Worm (Caenorhabditis elegans): Measurements from ENCODE around the gene slc-17.3.

slc-17.3 gene

DNA sequence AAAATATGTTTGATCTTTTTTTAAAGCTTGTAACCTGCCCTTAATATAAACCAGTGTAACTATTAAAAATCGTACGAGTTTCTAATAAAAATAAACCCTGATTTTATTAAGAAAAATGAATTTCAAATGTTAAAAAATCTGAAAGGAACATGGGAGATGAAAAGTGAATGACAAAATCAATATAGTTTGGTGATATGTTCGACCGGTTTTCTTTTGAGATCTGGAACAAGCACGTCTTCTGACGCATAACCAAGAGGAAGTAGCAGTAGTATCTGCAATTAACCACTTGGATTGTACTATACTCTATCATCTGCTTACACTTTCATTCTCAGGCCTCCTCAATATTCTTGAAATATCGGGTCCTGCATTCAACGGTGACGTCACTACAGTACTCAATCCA is 12.0 kb upstream of the slc-17.3 start:
- no peak for TF ChIP-seq hlh-1 (tag; optimal IDR thresholded peaks at IDR 0.05)
- TF ChIP-seq nhr-28 (tag; optimal IDR thresholded peaks at IDR 0.05): no peak
- TF ChIP-seq elt-3 (tag; optimal IDR thresholded peaks at IDR 0.05): no peak
- no peak for TF ChIP-seq ztf-11 (tag; optimal IDR thresholded peaks at IDR 0.05)
- TF ChIP-seq lsy-2 (tag; optimal IDR thresholded peaks at IDR 0.05): no peak
- TF ChIP-seq sem-2 (GFP tag; optimal IDR thresholded peaks at IDR 0.05): no peak
- no peak for TF ChIP-seq zip-8 (tag; optimal IDR thresholded peaks at IDR 0.05)
- TF ChIP-seq nhr-12 (tag; optimal IDR thresholded peaks at IDR 0.05): no peak
- no peak for TF ChIP-seq sptf-1 (tag; optimal IDR thresholded peaks at IDR 0.05)
- no peak for TF ChIP-seq bed-3 (GFP tag; optimal IDR thresholded peaks at IDR 0.05)
- TF ChIP-seq lin-32 (GFP tag; optimal IDR thresholded peaks at IDR 0.05): no peak
- no peak for TF ChIP-seq M03D4.4 (tag; optimal IDR thresholded peaks at IDR 0.05)
- TF ChIP-seq nhr-76 (tag; optimal IDR thresholded peaks at IDR 0.05): no peak
- no peak for TF ChIP-seq ces-1 (GFP tag; optimal IDR thresholded peaks at IDR 0.05)
- no peak for TF ChIP-seq drap-1 (GFP tag; optimal IDR thresholded peaks at IDR 0.05)
- TF ChIP-seq unc-62 (GFP tag; optimal IDR thresholded peaks at IDR 0.05): no peak
- TF ChIP-seq nhr-237 (tag; optimal IDR thresholded peaks at IDR 0.05): no peak
- TF ChIP-seq mab-5 (tag; optimal IDR thresholded peaks at IDR 0.05): no peak
- no peak for TF ChIP-seq ceh-83 (GFP tag; optimal IDR thresholded peaks at IDR 0.05)

DNA sequence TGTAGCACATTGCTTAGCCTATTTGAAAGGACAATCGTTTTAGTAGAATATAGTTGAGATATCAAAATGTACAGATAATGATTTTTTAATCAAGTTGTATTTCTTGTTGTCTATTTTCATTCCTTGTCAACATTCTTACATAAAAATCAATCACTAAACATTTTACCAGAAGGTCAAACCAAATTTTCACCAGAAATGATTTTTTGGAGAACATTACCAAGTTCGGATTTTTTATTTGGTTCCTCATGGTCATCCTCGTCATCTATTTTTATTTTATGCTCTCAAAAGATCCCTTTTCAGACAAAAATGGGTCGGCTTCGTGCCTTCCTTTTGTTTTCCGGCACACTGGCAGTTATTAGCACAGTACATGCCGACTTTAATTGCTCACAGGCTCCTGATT is 8.4 kb upstream of the slc-17.3 start, which contains the start of gene tyr-1:
Gene tyr-1 (plus strand): TSS at position 301 of the 400 bp plus-strand sequence.
- TF ChIP-seq nhr-28 (tag; optimal IDR thresholded peaks at IDR 0.05): no peak
- no peak for TF ChIP-seq ham-2 (GFP tag; optimal IDR thresholded peaks at IDR 0.05)
- TF ChIP-seq M03D4.4 (tag; optimal IDR thresholded peaks at IDR 0.05): no peak
- no peak for TF ChIP-seq unc-120 (tag; optimal IDR thresholded peaks at IDR 0.05; ENCODE audit: poor library complexity, severe bottlenecking)
- no peak for TF ChIP-seq lin-32 (GFP tag; optimal IDR thresholded peaks at IDR 0.05)
- no peak for TF ChIP-seq nhr-12 (tag; optimal IDR thresholded peaks at IDR 0.05)

DNA sequence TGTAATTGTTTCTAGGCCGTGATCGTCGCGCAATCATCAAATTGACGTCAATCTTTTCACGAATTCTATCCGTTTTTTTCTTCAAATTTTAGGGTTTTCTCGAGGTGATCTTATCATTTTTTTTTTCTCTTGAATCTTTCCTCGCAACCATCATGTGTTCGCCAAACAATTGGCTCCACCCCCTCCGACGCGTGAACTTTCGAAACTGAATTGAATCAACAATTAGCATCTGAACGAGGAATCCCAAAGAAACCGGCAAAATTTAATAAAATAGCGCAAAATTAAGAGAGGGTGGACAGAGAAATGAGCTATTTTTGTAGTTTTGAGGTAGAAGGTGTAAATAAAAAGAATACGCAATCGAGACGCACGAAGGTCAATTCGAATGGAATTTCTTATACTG is 7.7 kb upstream of the slc-17.3 start:
- TF ChIP-seq unc-62 (GFP tag; optimal IDR thresholded peaks at IDR 0.05) (no peak), mep-1 (tag; optimal IDR thresholded peaks at IDR 0.05) (no peak), flh-1 (GFP tag; optimal IDR thresholded peaks at IDR 0.05) (no peak), sptf-1 (tag; optimal IDR thresholded peaks at IDR 0.05) (no peak), ham-2 (GFP tag; optimal IDR thresholded peaks at IDR 0.05) (no peak), mls-2 (tag; optimal IDR thresholded peaks at IDR 0.05) (no peak)

DNA sequence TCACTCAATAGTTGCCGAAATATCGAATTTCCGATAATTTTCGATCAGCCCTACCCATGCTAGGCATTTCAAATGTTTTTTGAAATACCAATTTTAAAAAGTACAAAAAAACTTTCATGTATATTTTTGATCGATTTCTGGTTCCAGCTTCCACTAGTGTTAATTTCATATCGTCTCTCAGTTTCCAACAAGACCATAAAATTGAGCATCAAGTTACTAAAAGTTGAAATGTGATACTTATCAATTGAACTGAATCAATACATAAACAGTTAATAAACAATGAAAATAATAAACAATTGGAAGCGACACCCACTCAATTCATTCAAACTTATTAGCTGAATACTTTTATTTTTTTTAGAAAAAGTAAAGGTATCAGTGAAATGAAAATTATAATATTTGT is 1.1 kb upstream of the slc-17.3 start, which contains the start of gene cup-4:
Gene cup-4 (plus strand): TSS at position 301 of the 400 bp plus-strand sequence.
- TF ChIP-seq ces-1 (GFP tag; optimal IDR thresholded peaks at IDR 0.05): no peak
- no peak for TF ChIP-seq mls-2 (tag; optimal IDR thresholded peaks at IDR 0.05)
- TF ChIP-seq nhr-237 (tag; optimal IDR thresholded peaks at IDR 0.05): no peak
- no peak for TF ChIP-seq ceh-83 (GFP tag; optimal IDR thresholded peaks at IDR 0.05)
- no peak for TF ChIP-seq lin-32 (GFP tag; optimal IDR thresholded peaks at IDR 0.05)
- no peak for TF ChIP-seq nhr-28 (tag; optimal IDR thresholded peaks at IDR 0.05)
- TF ChIP-seq ztf-11 (tag; optimal IDR thresholded peaks at IDR 0.05): no peak
- TF ChIP-seq sptf-1 (tag; optimal IDR thresholded peaks at IDR 0.05): no peak

DNA sequence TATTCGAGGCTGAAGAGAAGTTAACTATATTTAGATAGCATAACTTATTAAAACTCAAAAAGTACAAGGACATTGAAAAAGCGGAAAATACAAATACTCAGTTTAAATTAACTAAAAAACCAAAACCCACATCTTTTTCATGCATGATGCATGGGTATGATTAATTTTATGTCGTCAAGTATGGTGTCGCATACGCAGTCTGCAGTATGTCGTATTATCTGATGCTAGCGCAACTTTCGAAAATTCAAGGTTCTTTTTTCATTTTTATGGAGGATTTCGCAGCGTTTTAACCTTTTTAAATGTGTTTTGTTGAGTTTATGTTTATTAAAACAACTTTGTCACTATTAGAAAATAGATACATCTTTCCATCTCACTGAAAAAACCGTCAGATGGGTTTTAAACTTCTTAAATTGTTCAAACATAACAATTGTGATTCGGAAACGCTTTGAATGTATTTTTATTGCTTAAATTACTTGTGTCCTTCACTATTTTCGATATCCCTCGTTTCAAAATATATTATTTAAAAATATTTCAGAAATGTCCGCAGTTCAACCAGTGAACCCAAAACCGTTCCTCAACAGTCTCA is 3.5 kb downstream of the slc-17.3 start, which contains the start of gene snr-5:
Gene snr-5 (plus strand): TSS at position 536 of the 586 bp plus-strand sequence.
- no peak for TF ChIP-seq drap-1 (GFP tag; optimal IDR thresholded peaks at IDR 0.05)
- TF ChIP-seq nhr-12 (tag; optimal IDR thresholded peaks at IDR 0.05): no peak
- TF ChIP-seq tbx-8 (GFP tag; optimal IDR thresholded peaks at IDR 0.05): no peak
- TF ChIP-seq bed-3 (GFP tag; optimal IDR thresholded peaks at IDR 0.05): no peak
- TF ChIP-seq ztf-11 (tag; optimal IDR thresholded peaks at IDR 0.05): no peak
- TF ChIP-seq zip-8 (tag; optimal IDR thresholded peaks at IDR 0.05): no peak
- no peak for TF ChIP-seq unc-120 (tag; optimal IDR thresholded peaks at IDR 0.05; ENCODE audit: poor library complexity, severe bottlenecking)
- no peak for TF ChIP-seq nhr-237 (tag; optimal IDR thresholded peaks at IDR 0.05)

DNA sequence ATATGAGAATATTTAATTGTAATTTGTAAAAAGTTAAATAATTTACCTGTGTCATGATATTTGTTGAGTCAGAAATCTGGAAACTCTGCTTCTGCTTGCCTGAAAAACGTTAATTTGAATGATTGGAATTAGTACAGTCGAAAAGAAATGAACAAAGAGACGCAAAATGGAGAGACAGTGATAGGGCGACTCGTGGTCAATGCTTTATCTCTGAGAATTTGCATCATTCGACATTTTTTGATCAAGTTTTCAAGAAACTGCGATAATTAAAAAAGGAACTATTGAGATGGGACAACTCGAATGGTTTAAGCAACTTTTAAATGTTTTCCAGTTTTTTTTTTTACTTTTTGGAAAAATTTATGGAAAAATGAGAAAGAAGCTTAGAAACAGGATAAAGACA is 4.2 kb downstream of the slc-17.3 start, which contains the start of gene cuc-1:
Gene cuc-1 (minus strand): TSS at position 101 of the 400 bp plus-strand sequence.
- TF ChIP-seq zip-8 (tag; optimal IDR thresholded peaks at IDR 0.05) (peak; percentile 36), lin-32 (GFP tag; optimal IDR thresholded peaks at IDR 0.05) (no peak)

DNA sequence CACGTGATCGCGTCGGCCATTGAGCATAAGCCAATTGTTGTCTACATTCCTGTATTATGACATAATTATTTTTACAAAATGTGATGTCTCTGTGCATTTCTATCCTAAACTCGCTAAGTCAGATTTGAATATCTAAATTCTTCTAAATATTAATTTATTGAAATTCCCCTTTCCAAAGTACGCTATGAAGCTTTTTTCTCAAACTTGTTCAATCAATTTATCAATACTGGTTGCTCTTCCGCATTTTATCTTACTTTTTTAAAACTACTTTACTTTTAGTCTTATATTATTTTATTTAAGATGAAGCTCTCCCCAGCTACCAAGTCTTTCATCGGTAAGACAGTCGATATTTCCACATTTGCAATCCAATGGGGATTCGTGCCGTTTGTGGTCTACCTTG is 5.8 kb downstream of the slc-17.3 start, which contains the start of gene tomm-7:
Gene tomm-7 (plus strand): TSS at position 301 of the 400 bp plus-strand sequence.
- TF ChIP-seq ham-2 (GFP tag; optimal IDR thresholded peaks at IDR 0.05) (no peak), cnd-1 (tag; optimal IDR thresholded peaks at IDR 0.05) (no peak), bed-3 (GFP tag; optimal IDR thresholded peaks at IDR 0.05) (no peak), elt-3 (tag; optimal IDR thresholded peaks at IDR 0.05) (no peak), unc-62 (GFP tag; optimal IDR thresholded peaks at IDR 0.05) (no peak), tbx-8 (GFP tag; optimal IDR thresholded peaks at IDR 0.05) (no peak), ceh-43 (GFP tag; optimal IDR thresholded peaks at IDR 0.05) (no peak), nhr-28 (tag; optimal IDR thresholded peaks at IDR 0.05) (no peak), ceh-39 (tag; optimal IDR thresholded peaks at IDR 0.05) (no peak), ceh-83 (GFP tag; optimal IDR thresholded peaks at IDR 0.05) (no peak), M03D4.4 (tag; optimal IDR thresholded peaks at IDR 0.05) (no peak), nhr-12 (tag; optimal IDR thresholded peaks at IDR 0.05) (no peak), ztf-11 (tag; optimal IDR thresholded peaks at IDR 0.05) (no peak)

Measured in whole organism, mixed stage, embryonic.